Fruit fly (Drosophila melanogaster) whole organism, prepupa: ENCODE data around the gene CG14439.

Experiments used
- Blimp-1 ChIP-seq: fragments of 200-800 bp; sonication (Bioruptor generic); optimal IDR thresholded peaks from 3 replicates; lab custom pipeline; 2017; ENCODE audit warnings: missing biosample characterization, missing genetic modification characterization, mild to moderate bottlenecking, moderate library complexity, missing genetic modification reagents
- CG10669 ChIP-seq: fragments of 200-800 bp; sonication (Bioruptor generic); optimal IDR thresholded peaks from 3 replicates; lab custom pipeline; 2018; ENCODE audit warnings: missing biosample characterization, mild to moderate bottlenecking, missing genetic modification characterization, moderate library complexity
- CG11294 ChIP-seq: fragments of 200-800 bp; sonication (Bioruptor generic); IDR thresholded peaks from 2 replicates; pipeline ENCODE4 v1.3.6; 2022; ENCODE audit warnings: missing biosample characterization, missing genetic modification characterization
- CG1621 ChIP-seq: fragments of 200-800 bp; sonication (Bioruptor generic); optimal IDR thresholded peaks from 3 replicates; lab custom pipeline; 2018; ENCODE audit warnings: missing biosample characterization, mild to moderate bottlenecking, missing genetic modification characterization
- CG16779 ChIP-seq: fragments of 200-800 bp; sonication (Bioruptor generic); optimal IDR thresholded peaks from 3 replicates; lab custom pipeline; 2017; ENCODE audit warnings: missing biosample characterization, mild to moderate bottlenecking, missing genetic modification characterization
- CG32006 ChIP-seq: fragments of 200-800 bp; sonication (Bioruptor generic); optimal IDR thresholded peaks from 3 replicates; lab custom pipeline; 2017; ENCODE audit warnings: missing biosample characterization, mild to moderate bottlenecking, missing genetic modification characterization
- CG3919 ChIP-seq: fragments of 200-800 bp; sonication (Bioruptor generic); optimal IDR thresholded peaks from 3 replicates; lab custom pipeline; 2016; ENCODE audit warnings: missing biosample characterization, missing genetic modification characterization
- CG4318 ChIP-seq: fragments of 200-800 bp; sonication (Bioruptor generic); optimal IDR thresholded peaks from 3 replicates; lab custom pipeline; 2017; ENCODE audit warnings: missing biosample characterization, mild to moderate bottlenecking, missing genetic modification characterization
- CG6163 ChIP-seq: fragments of 200-800 bp; sonication (Bioruptor generic); IDR thresholded peaks from 3 replicates; pipeline ENCODE4 v1.3.6; 2022; ENCODE audit warnings: missing biosample characterization, missing genetic modification characterization
- CG6276 ChIP-seq: fragments of 200-800 bp; sonication (Bioruptor generic); optimal IDR thresholded peaks from 2 replicates; lab custom pipeline; 2017; ENCODE audit warnings: missing biosample characterization, mild to moderate bottlenecking, missing genetic modification characterization
- CG6792 ChIP-seq: fragments of 200-800 bp; sonication (Bioruptor generic); optimal IDR thresholded peaks from 3 replicates; lab custom pipeline; 2016; ENCODE audit warnings: missing biosample characterization, missing genetic modification characterization
- CG6808 ChIP-seq: fragments of 200-800 bp; sonication (Bioruptor generic); optimal IDR thresholded peaks from 3 replicates; lab custom pipeline; 2017; ENCODE audit warnings: missing biosample characterization, missing genetic modification characterization, mild to moderate bottlenecking, moderate library complexity, missing genetic modification reagents
- CG6854 ChIP-seq: fragments of 200-800 bp; sonication (Bioruptor generic); optimal IDR thresholded peaks from 2 replicates; lab custom pipeline; 2017; ENCODE audit warnings: missing biosample characterization, mild to moderate bottlenecking, missing genetic modification characterization
- CG7368 ChIP-seq: fragments of 200-800 bp; sonication (Bioruptor generic); optimal IDR thresholded peaks from 3 replicates; lab custom pipeline; 2016; ENCODE audit warnings: missing biosample characterization, missing genetic modification characterization
- CG8119 ChIP-seq: fragments of 200-800 bp; sonication (Bioruptor generic); IDR thresholded peaks from 3 replicates; pipeline ENCODE4 v1.3.6; 2022; ENCODE audit warnings: missing biosample characterization, missing genetic modification characterization
- CG8319 ChIP-seq: fragments of 200-800 bp; sonication (Bioruptor generic); optimal IDR thresholded peaks from 3 replicates; lab custom pipeline; 2016; ENCODE audit warnings: missing biosample characterization, missing genetic modification characterization
- CG8632 ChIP-seq: fragments of 200-800 bp; sonication (Bioruptor generic); optimal IDR thresholded peaks from 3 replicates; lab custom pipeline; 2016; ENCODE audit warnings: missing biosample characterization, missing genetic modification characterization
- CG9139 ChIP-seq: fragments of 200-800 bp; sonication (Bioruptor generic); optimal IDR thresholded peaks from 3 replicates; lab custom pipeline; 2017; ENCODE audit warnings: missing biosample characterization, mild to moderate bottlenecking, missing genetic modification characterization
- Eip75B ChIP-seq: fragments of 200-800 bp; sonication (Bioruptor generic); optimal IDR thresholded peaks from 3 replicates; lab custom pipeline; 2016; ENCODE audit warnings: missing biosample characterization, missing genetic modification characterization
- Eip78C ChIP-seq: fragments of 200-800 bp; sonication (Bioruptor generic); peaks from one replicate; lab custom pipeline; 2016; ENCODE audit warnings: missing biosample characterization, missing genetic modification characterization
- Ets96B ChIP-seq: fragments of 200-800 bp; optimal IDR thresholded peaks from 2 replicates; lab custom pipeline; 2019; ENCODE audit warnings: missing biosample characterization, mild to moderate bottlenecking, missing genetic modification characterization, moderate library complexity
- Gug ChIP-seq: fragments of 200-800 bp; sonication (Bioruptor generic); IDR thresholded peaks from 2 replicates; pipeline ENCODE4 v1.3.6; 2022; ENCODE audit warnings: missing biosample characterization, missing genetic modification characterization
- Hr38 ChIP-seq: sonication (Bioruptor generic); optimal IDR thresholded peaks from 2 replicates; lab custom pipeline; 2016; ENCODE audit warnings: missing biosample characterization, missing genetic modification characterization
- Hr4 ChIP-seq: fragments of 200-800 bp; sonication (Bioruptor generic); optimal IDR thresholded peaks from 3 replicates; lab custom pipeline; 2016; ENCODE audit warnings: missing biosample characterization, missing genetic modification characterization
- Lpt ChIP-seq: fragments of 200-800 bp; sonication (Bioruptor generic); optimal IDR thresholded peaks from 3 replicates; lab custom pipeline; 2016; ENCODE audit warnings: missing biosample characterization, missing genetic modification characterization
- Met ChIP-seq: fragments of 200-800 bp; sonication (Bioruptor generic); optimal IDR thresholded peaks from 3 replicates; lab custom pipeline; 2016; ENCODE audit warnings: missing biosample characterization, missing genetic modification characterization
- OdsH ChIP-seq: fragments of 200-800 bp; sonication (Bioruptor generic); optimal IDR thresholded peaks from 3 replicates; lab custom pipeline; 2016; ENCODE audit warnings: missing biosample characterization, missing genetic modification characterization
- Smox ChIP-seq: fragments of 200-800 bp; sonication (Bioruptor generic); optimal IDR thresholded peaks from 3 replicates; lab custom pipeline; 2016; ENCODE audit warnings: missing biosample characterization, missing genetic modification characterization
- Sox15 ChIP-seq: fragments of 200-800 bp; sonication (Bioruptor generic); optimal IDR thresholded peaks from 3 replicates; lab custom pipeline; 2016; ENCODE audit warnings: missing biosample characterization, missing genetic modification characterization
- achi ChIP-seq: fragments of 200-800 bp; sonication (Bioruptor generic); optimal IDR thresholded peaks from 3 replicates; lab custom pipeline; 2016; ENCODE audit warnings: missing biosample characterization, missing genetic modification characterization
- cyc ChIP-seq: fragments of 200-800 bp; sonication (Bioruptor generic); optimal IDR thresholded peaks from 3 replicates; lab custom pipeline; 2016; ENCODE audit warnings: missing biosample characterization, missing genetic modification characterization
- eg ChIP-seq: fragments of 200-800 bp; sonication (Bioruptor generic); IDR thresholded peaks from 3 replicates; pipeline ENCODE4 v1.3.6; 2022; ENCODE audit warnings: missing biosample characterization, missing genetic modification characterization
- esn ChIP-seq: fragments of 200-800 bp; sonication (Bioruptor generic); optimal IDR thresholded peaks from 2 replicates; lab custom pipeline; 2016; ENCODE audit warnings: missing biosample characterization, mild to moderate bottlenecking, missing genetic modification characterization, moderate library complexity
- fd59A ChIP-seq: fragments of 200-800 bp; sonication (Bioruptor generic); optimal IDR thresholded peaks from 2 replicates; lab custom pipeline; 2017; ENCODE audit warnings: missing biosample characterization, mild to moderate bottlenecking, missing genetic modification characterization, missing genetic modification reagents
- lz ChIP-seq: fragments of 200-800 bp; sonication (Bioruptor generic); optimal IDR thresholded peaks from 3 replicates; lab custom pipeline; 2016; ENCODE audit warnings: missing biosample characterization, missing genetic modification characterization
- pdm3 ChIP-seq: fragments of 200-800 bp; sonication (Bioruptor generic); optimal IDR thresholded peaks from 3 replicates; lab custom pipeline; 2016; ENCODE audit warnings: missing biosample characterization, missing genetic modification characterization
- spab ChIP-seq: fragments of 200-800 bp; sonication (Bioruptor generic); optimal IDR thresholded peaks from 2 replicates; lab custom pipeline; 2017; ENCODE audit warnings: missing biosample characterization, mild to moderate bottlenecking, missing genetic modification characterization, missing genetic modification reagents
- ss ChIP-seq, 2 experiments: fragments of 200-800 bp; sonication (Bioruptor generic); optimal IDR thresholded peaks; 2 replicates in 1 of 2; 3 replicates in 1 of 2; lab custom pipeline; 2017 to 2018; ENCODE audit warnings: mild to moderate bottlenecking in 2 of 2, missing biosample characterization in 2 of 2, missing genetic modification characterization in 2 of 2, moderate library complexity in 1 of 2
- svp ChIP-seq: fragments of 200-800 bp; sonication (Bioruptor generic); peaks from one replicate; lab custom pipeline; 2016; ENCODE audit warnings: missing biosample characterization, missing genetic modification characterization
- topi ChIP-seq: fragments of 200-800 bp; sonication (Bioruptor generic); optimal IDR thresholded peaks from 3 replicates; lab custom pipeline; 2016; ENCODE audit warnings: missing biosample characterization, missing genetic modification characterization
- vri ChIP-seq: fragments of 200-800 bp; sonication (Bioruptor generic); optimal IDR thresholded peaks from 3 replicates; lab custom pipeline; 2016; ENCODE audit warnings: missing biosample characterization, mild to moderate bottlenecking, missing genetic modification characterization

The CG14439 gene

dm6 chrX:6724904-6725505, 22.3 kb upstream of the CG14439 start:
- TF ChIP-seq svp (GFP tag; lab: Kevin White, UChicago) (peak; percentile 92), CG6163 (GFP tag; lab: Robert Waterston, UW) (peak; percentile 39; the same call in 2 of the 3 replicates), Met (GFP tag; lab: Kevin White, UChicago) (no peak), CG6792 (GFP tag; lab: Kevin White, UChicago) (no peak), CG10669 (GFP tag; lab: Kevin White, UChicago) (peak; percentile 7), CG11294 (GFP tag; lab: Robert Waterston, UW) (no peak), CG7368 (GFP tag; lab: Kevin White, UChicago) (no peak), CG3919 (GFP tag; lab: Kevin White, UChicago) (peak; percentile 29), Eip78C (peak; percentile 59), CG32006 (peak; percentile 35), Hr38 (GFP tag; lab: Kevin White, UChicago) (no peak)

dm6 chrX:6726758-6727490, 20.4 kb upstream of the CG14439 start:
- TF ChIP-seq Smox (GFP tag; lab: Kevin White, UChicago) (no peak), cyc (no peak), CG6163 (GFP tag; lab: Robert Waterston, UW) (no peak), Eip75B (GFP tag; lab: Kevin White, UChicago) (no peak), achi (GFP tag; lab: Kevin White, UChicago) (no peak), CG8319 (GFP tag; lab: Kevin White, UChicago) (no peak)
- TF ChIP-seq, all 60 proteins: peak for 0

- peak; percentile 64 for TF ChIP-seq Eip78C
- TF ChIP-seq svp (GFP tag; lab: Kevin White, UChicago), result peak; percentile 94
- TF ChIP-seq CG6163 (GFP tag; lab: Robert Waterston, UW), result no peak
- TF ChIP-seq Blimp-1 (GFP tag; lab: Kevin White, UChicago), result no peak
These were observed 18.7 kb upstream of the CG14439 start for dm6 chrX:6728597-6729158.

- TF ChIP-seq pdm3 (no peak), Eip75B (GFP tag; lab: Kevin White, UChicago) (no peak), vri (GFP tag; lab: Kevin White, UChicago) (peak; percentile 29), eg (GFP tag; lab: Robert Waterston, UW) (peak; percentile 87), CG9139 (peak; percentile 60), Eip78C (peak; percentile 65), CG6854 (peak; percentile 44), CG6163 (GFP tag; lab: Robert Waterston, UW) (peak; percentile 86), CG4318 (GFP tag; lab: Kevin White, UChicago) (no peak), CG1621 (tag; lab: Kevin White, UChicago) (peak; percentile 46), CG6276 (peak; percentile 86), lz (GFP tag; lab: Kevin White, UChicago) (no peak), CG3919 (GFP tag; lab: Kevin White, UChicago) (peak; percentile 29), Gug (GFP tag; lab: Robert Waterston, UW) (peak; percentile 44; the same call in 1 of the 2 replicates), ss (GFP tag; optimal IDR thresholded peaks at IDR 0.05; lab: Kevin White, UChicago) (peak; percentile 50 to 54), CG10669 (GFP tag; lab: Kevin White, UChicago) (peak; percentile 50), fd59A (GFP tag; lab: Kevin White, UChicago) (no peak), OdsH (no peak), spab (peak; percentile 57), CG16779 (tag; lab: Kevin White, UChicago) (peak; percentile 5), CG8632 (no peak), Hr4 (GFP tag; lab: Kevin White, UChicago) (no peak), CG32006 (peak; percentile 34), Lpt (GFP tag; lab: Kevin White, UChicago) (peak; percentile 43), CG6808 (GFP tag; lab: Kevin White, UChicago) (peak; percentile 75), Ets96B (tag; lab: Kevin White, UChicago) (peak; percentile 44), achi (GFP tag; lab: Kevin White, UChicago) (peak; percentile 17), topi (GFP tag; lab: Kevin White, UChicago) (no peak), esn (GFP tag; lab: Kevin White, UChicago) (no peak), CG8119 (GFP tag; lab: Robert Waterston, UW) (peak; percentile 60; the same call in 2 of the 3 replicates), Sox15 (GFP tag; lab: Kevin White, UChicago) (no peak)
These were observed 16.6 kb upstream of the CG14439 start for dm6 chrX:6730600-6731259.
